Worm (Caenorhabditis elegans): ENCODE data around the gene C29A12.22.

C29A12.22 gene

DNA sequence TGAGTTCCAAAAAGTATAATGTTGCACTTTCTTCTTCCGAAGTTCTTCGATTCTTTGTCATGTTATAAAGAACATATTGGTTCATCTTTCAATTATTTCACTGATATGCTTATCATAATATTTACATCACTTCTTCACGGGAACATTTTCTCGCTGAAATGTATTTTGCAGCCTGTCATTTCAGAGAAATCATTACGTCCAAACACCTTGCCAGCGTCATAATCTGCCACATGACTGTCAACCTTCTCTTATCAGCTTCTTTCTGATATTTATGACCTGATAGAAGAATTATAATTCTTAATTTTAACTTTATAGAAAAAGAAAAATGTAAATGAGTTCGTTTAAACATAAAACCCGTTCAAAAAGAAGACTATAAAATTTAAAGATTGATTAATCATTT lies 9.8 kb upstream of the C29A12.22 start (continued):
- TF ChIP-seq attf-4 (tag; optimal IDR thresholded peaks at IDR 0.05), result no peak
- TF ChIP-seq Y105C5A.15 (GFP tag; IDR thresholded peaks at IDR 0.05), result no peak
- 0 out of 2 replicates have a peak, but pooled peaks have one; percentile 31 for TF ChIP-seq mdt-29 (GFP tag; IDR thresholded peaks at IDR 0.05)
- peak; percentile 70 for TF ChIP-seq nhr-77 (tag; optimal IDR thresholded peaks at IDR 0.05)
- no peak for TF ChIP-seq zip-11 (GFP tag; IDR thresholded peaks at IDR 0.05)
- TF ChIP-seq nhr-6 (tag; optimal IDR thresholded peaks at IDR 0.05), result no peak
- TF ChIP-seq gei-8 (GFP tag; optimal IDR thresholded peaks at IDR 0.05), result no peak
- TF ChIP-seq ceh-28 (tag; optimal IDR thresholded peaks at IDR 0.05), result no peak
- TF ChIP-seq T20F7.1 (GFP tag; optimal IDR thresholded peaks at IDR 0.05), result peak; percentile 34
- TF ChIP-seq zfp-2 (tag; optimal IDR thresholded peaks at IDR 0.05), result no peak
- TF ChIP-seq lin-29 (GFP tag; IDR thresholded peaks at IDR 0.05), result no peak
- TF ChIP-seq lin-13 (GFP tag; optimal IDR thresholded peaks at IDR 0.05), result no peak
- TF ChIP-seq ceh-44 (GFP tag; IDR thresholded peaks at IDR 0.05), result no peak
- no peak for TF ChIP-seq T26A8.4 (GFP tag; IDR thresholded peaks at IDR 0.05)
- TF ChIP-seq F26F4.8 (GFP tag; conservative IDR thresholded peaks at IDR 0.05), result no peak
- no peak for TF ChIP-seq set-16 (GFP tag; IDR thresholded peaks at IDR 0.05)
- peak; percentile 33 for TF ChIP-seq mep-1 (tag; optimal IDR thresholded peaks at IDR 0.05)
- TF ChIP-seq fkh-10 (GFP tag; optimal IDR thresholded peaks at IDR 0.05), result no peak
- no peak for TF ChIP-seq ama-1 (optimal IDR thresholded peaks at IDR 0.05)
- no peak for TF ChIP-seq egl-43 (GFP tag; IDR thresholded peaks at IDR 0.05)
- peak; percentile 83 for TF ChIP-seq nhr-48 (tag; optimal IDR thresholded peaks at IDR 0.05)
- TF ChIP-seq dpl-1 (GFP tag; optimal IDR thresholded peaks at IDR 0.05), result no peak
- TF ChIP-seq dmd-8 (GFP tag; IDR thresholded peaks at IDR 0.05), result no peak
- TF ChIP-seq dve-1 (tag; optimal IDR thresholded peaks at IDR 0.05; ENCODE audit: insufficient read depth), result peak; percentile 96
- no peak for TF ChIP-seq daf-12 (tag; optimal IDR thresholded peaks at IDR 0.05)
- TF ChIP-seq F44E2.7 (GFP tag; IDR thresholded peaks at IDR 0.05), result no peak
- no peak for TF ChIP-seq skn-1 (tag; optimal IDR thresholded peaks at IDR 0.05)
- no peak for TF ChIP-seq lin-38 (GFP tag; IDR thresholded peaks at IDR 0.05)
- no peak for TF ChIP-seq ztf-11 (tag; optimal IDR thresholded peaks at IDR 0.05)
- TF ChIP-seq vab-7 (GFP tag; IDR thresholded peaks at IDR 0.05), result no peak
- peak; percentile 90 for TF ChIP-seq lin-1 (GFP tag; IDR thresholded peaks at IDR 0.05)
- TF ChIP-seq daf-8 (GFP tag; IDR thresholded peaks at IDR 0.05), result no peak
- TF ChIP-seq daf-16 (GFP tag; optimal IDR thresholded peaks at IDR 0.05), result peak in 1 of 2 experiments; percentile 77
- peak; percentile 93 for TF ChIP-seq daf-16 (tag; optimal IDR thresholded peaks at IDR 0.05)
- TF ChIP-seq aly-2 (tag; optimal IDR thresholded peaks at IDR 0.05), result no peak
- TF ChIP-seq mxl-3 (GFP tag; optimal IDR thresholded peaks at IDR 0.05), result no peak
- TF ChIP-seq hlh-11 (tag; optimal IDR thresholded peaks at IDR 0.05), result peak; percentile 95
- no peak for TF ChIP-seq zip-2 (tag; optimal IDR thresholded peaks at IDR 0.05)
- TF ChIP-seq unc-62 (GFP tag; optimal IDR thresholded peaks at IDR 0.05 in 1 of 2), result no peak
- TF ChIP-seq unc-62 (tag; optimal IDR thresholded peaks at IDR 0.05), result no peak
- peak; percentile 99 for TF ChIP-seq dmd-6 (GFP tag; IDR thresholded peaks at IDR 0.05)
- no peak for TF ChIP-seq tag-97 (GFP tag; IDR thresholded peaks at IDR 0.05)
- TF ChIP-seq ZK337.2 (GFP tag; IDR thresholded peaks at IDR 0.05), result no peak
- no peak for TF ChIP-seq F10B5.3 (tag; optimal IDR thresholded peaks at IDR 0.05)
- peak; percentile 82 for TF ChIP-seq nhr-28 (tag; optimal IDR thresholded peaks at IDR 0.05)
- TF ChIP-seq saeg-2 (GFP tag; IDR thresholded peaks at IDR 0.05), result peak; percentile 80; the same call in 1 of the 2 replicates
- no peak for TF ChIP-seq lir-3 (tag; optimal IDR thresholded peaks at IDR 0.05)
- no peak for TF ChIP-seq nhr-237 (tag; optimal IDR thresholded peaks at IDR 0.05)
- TF ChIP-seq ces-1 (GFP tag; optimal IDR thresholded peaks at IDR 0.05), result no peak
- TF ChIP-seq Y5F2A.4 (GFP tag; optimal IDR thresholded peaks at IDR 0.05), result no peak
- TF ChIP-seq egl-27 (tag; optimal IDR thresholded peaks at IDR 0.05), result no peak
- TF ChIP-seq ZK546.5 (tag; optimal IDR thresholded peaks at IDR 0.05), result no peak
- TF ChIP-seq php-3 (GFP tag; IDR thresholded peaks at IDR 0.05), result peak; percentile 96
- TF ChIP-seq D1046.2 (GFP tag; IDR thresholded peaks at IDR 0.05), result no peak
